Worm (Caenorhabditis elegans): ENCODE results near the gene Y54G2A.13.

- TF ChIP-seq ztf-11 (tag; optimal IDR thresholded peaks at IDR 0.05) (no peak), zag-1 (tag; optimal IDR thresholded peaks at IDR 0.05) (no peak), lin-15B (tag; optimal IDR thresholded peaks at IDR 0.05) (no peak), ama-1 (optimal IDR thresholded peaks at IDR 0.05) (no peak), efl-1 (optimal IDR thresholded peaks at IDR 0.05) (peak; percentile 39 to 41), efl-1 (GFP tag; optimal IDR thresholded peaks at IDR 0.05 in 1 of 2) (peak; percentile 44 to 55), lsy-2 (tag; optimal IDR thresholded peaks at IDR 0.05) (no peak), nhr-77 (tag; optimal IDR thresholded peaks at IDR 0.05) (no peak), nhr-12 (tag; optimal IDR thresholded peaks at IDR 0.05) (no peak), rnt-1 (tag; optimal IDR thresholded peaks at IDR 0.05) (no peak), nhr-28 (tag; optimal IDR thresholded peaks at IDR 0.05) (no peak), elt-2 (tag; optimal IDR thresholded peaks at IDR 0.05) (no peak), snpc-4 (tag; optimal IDR thresholded peaks at IDR 0.05) (no peak)
Observed at ce11 chrIV:2782793-2783540, 36.6 kb downstream of the Y54G2A.13 start, which contains the start of gene Y54G2A.12.

All from whole organism, L1 larva.